Worm (Caenorhabditis elegans) whole organism, L1 larva: ENCODE results near the gene prp-9.

Experiments
- aly-2 ChIP-seq: fragments of 150-350 bp; optimal IDR thresholded peaks from 2 replicates; lab custom pipeline; 2014; ENCODE audit warnings: missing biosample characterization, missing genetic modification characterization
- blmp-1 ChIP-seq: fragments of 150-350 bp; optimal IDR thresholded peaks from 2 replicates; lab custom pipeline; 2014; ENCODE audit warnings: missing biosample characterization, missing genetic modification characterization
- fos-1 ChIP-seq: fragments of 150-350 bp; optimal IDR thresholded peaks from 2 replicates; lab custom pipeline; 2014; ENCODE audit warnings: missing biosample characterization, missing genetic modification characterization
- nhr-11 ChIP-seq: fragments of 150-350 bp; optimal IDR thresholded peaks from 2 replicates; lab custom pipeline; 2014; ENCODE audit warnings: missing biosample characterization, missing genetic modification characterization
- nhr-28 ChIP-seq: fragments of 150-350 bp; optimal IDR thresholded peaks from 2 replicates; lab custom pipeline; 2014; ENCODE audit warnings: missing biosample characterization, missing genetic modification characterization

DNA sequence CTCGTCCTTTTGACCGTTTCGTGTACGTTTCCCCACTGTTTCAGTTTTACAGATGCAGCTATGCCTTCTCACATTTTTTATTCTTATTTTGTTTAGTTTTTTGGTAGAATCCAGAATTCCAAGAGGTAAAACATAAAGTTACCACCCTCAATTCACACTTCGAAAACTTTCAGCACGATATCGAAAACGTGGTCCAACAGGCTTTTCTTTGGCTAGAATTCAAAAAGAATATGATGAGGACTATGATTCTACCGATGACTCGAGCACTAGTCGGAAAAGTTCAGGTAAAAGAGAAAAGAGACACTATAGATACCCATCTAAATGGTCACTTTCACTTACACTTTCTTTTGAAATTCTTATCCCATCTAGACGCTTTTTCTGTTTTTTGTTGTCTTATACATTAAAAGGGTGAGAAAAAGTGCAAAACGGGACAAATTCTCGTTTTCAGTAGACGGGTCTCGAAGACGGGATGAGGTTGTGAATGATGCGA, 30.9 kb downstream of the prp-9 start, which contains the start of gene M05D6.9:
- TF ChIP-seq nhr-28 (tag; lab: Kevin White, UChicago) = no peak
- no peak for TF ChIP-seq nhr-11 (tag; lab: Kevin White, UChicago)
- TF ChIP-seq blmp-1 = peak; percentile 64
- TF ChIP-seq aly-2 (tag; lab: Kevin White, UChicago) = no peak
- TF ChIP-seq fos-1 (tag; lab: Kevin White, UChicago) = no peak
